Worm (Caenorhabditis elegans) whole organism, late embryonic: ENCODE measurements around the gene F15D4.6.

Source experiments
- F13H6.1 ChIP-seq: sonication (generic microtip); optimal IDR thresholded peaks from 2 replicates; lab custom pipeline; 2016; ENCODE audit warnings: missing genetic modification characterization, missing compliant biosample characterization
- K02D7.2 ChIP-seq: sonication (generic microtip); optimal IDR thresholded peaks from 2 replicates; lab custom pipeline; 2017; ENCODE audit warnings: mild to moderate bottlenecking, missing genetic modification characterization, missing compliant biosample characterization
- T23F11.4 ChIP-seq: fragments of 200-800 bp; sonication (Bioruptor generic); optimal IDR thresholded peaks from 2 replicates; lab custom pipeline; 2018; ENCODE audit warnings: mild to moderate bottlenecking, missing genetic modification characterization, missing compliant biosample characterization
- Y22D7AL.16 ChIP-seq: sonication (generic microtip); optimal IDR thresholded peaks from 2 replicates; lab custom pipeline; 2016; ENCODE audit warnings: missing genetic modification characterization, missing compliant biosample characterization
- ceh-18 ChIP-seq: sonication (generic microtip); optimal IDR thresholded peaks from 2 replicates; lab custom pipeline; 2016; ENCODE audit warnings: missing genetic modification characterization, missing compliant biosample characterization
- ceh-19 ChIP-seq: fragments of 200-800 bp; sonication (Bioruptor generic); optimal IDR thresholded peaks from 2 replicates; lab custom pipeline; 2018; ENCODE audit warnings: mild to moderate bottlenecking, missing genetic modification characterization, missing compliant biosample characterization
- ceh-2 ChIP-seq: sonication (generic microtip); optimal IDR thresholded peaks from 2 replicates; lab custom pipeline; 2016; ENCODE audit warnings: missing genotype, missing genetic modification characterization, missing compliant biosample characterization
- ceh-24 ChIP-seq: sonication (generic microtip); optimal IDR thresholded peaks from 2 replicates; lab custom pipeline; 2016; ENCODE audit warnings: mild to moderate bottlenecking, missing genetic modification characterization, missing compliant biosample characterization
- ceh-31 ChIP-seq: sonication (generic microtip); optimal IDR thresholded peaks from 2 replicates; lab custom pipeline; 2016; ENCODE audit warnings: missing genetic modification characterization, missing compliant biosample characterization
- ceh-34 ChIP-seq: sonication (generic microtip); optimal IDR thresholded peaks from 2 replicates; lab custom pipeline; 2016; ENCODE audit warnings: mild to moderate bottlenecking, missing genetic modification characterization, missing compliant biosample characterization
- ceh-48 ChIP-seq: sonication (generic microtip); optimal IDR thresholded peaks from 2 replicates; lab custom pipeline; 2016; ENCODE audit warnings: missing genetic modification characterization, inconsistent platforms, missing compliant biosample characterization
- ceh-9 ChIP-seq: sonication (generic microtip); optimal IDR thresholded peaks from 2 replicates; lab custom pipeline; 2016; ENCODE audit warnings: mild to moderate bottlenecking, missing genetic modification characterization, inconsistent platforms, missing compliant biosample characterization
- che-1 ChIP-seq: sonication (generic microtip); optimal IDR thresholded peaks from 2 replicates; lab custom pipeline; 2016; ENCODE audit warnings: mild to moderate bottlenecking, missing genetic modification characterization, missing compliant biosample characterization
- dmd-4 ChIP-seq: sonication (generic microtip); optimal IDR thresholded peaks from 2 replicates; lab custom pipeline; 2016; ENCODE audit warnings: borderline replicate concordance, missing genetic modification characterization, missing compliant biosample characterization
- dve-1 ChIP-seq: sonication (generic microtip); optimal IDR thresholded peaks from 2 replicates; lab custom pipeline; 2017; ENCODE audit warnings: antibody characterized with exemption, mild to moderate bottlenecking, missing genetic modification characterization, missing compliant biosample characterization
- elt-2 ChIP-seq: sonication (generic microtip); optimal IDR thresholded peaks from 2 replicates; lab custom pipeline; 2016; ENCODE audit warnings: missing genetic modification reagents, missing genetic modification characterization, missing compliant biosample characterization
- ets-4 ChIP-seq: sonication (generic microtip); optimal IDR thresholded peaks from 2 replicates; lab custom pipeline; 2016; ENCODE audit warnings: missing genetic modification characterization, missing compliant biosample characterization
- eyg-1 ChIP-seq: sonication (generic microtip); optimal IDR thresholded peaks from 2 replicates; lab custom pipeline; 2016; ENCODE audit warnings: missing genotype, missing genetic modification characterization, missing compliant biosample characterization
- fax-1 ChIP-seq: sonication (generic microtip); optimal IDR thresholded peaks from 2 replicates; lab custom pipeline; 2016; ENCODE audit warnings: missing genotype, missing genetic modification characterization, missing compliant biosample characterization
- fkh-6 ChIP-seq: sonication (generic microtip); optimal IDR thresholded peaks from 2 replicates; lab custom pipeline; 2016; ENCODE audit warnings: missing genetic modification characterization, missing compliant biosample characterization
- gmeb-2 ChIP-seq: sonication (generic microtip); optimal IDR thresholded peaks from 2 replicates; lab custom pipeline; 2016; ENCODE audit warnings: missing genetic modification characterization, inconsistent platforms, missing compliant biosample characterization
- hlh-13 ChIP-seq: fragments of 200-800 bp; sonication (Bioruptor generic); optimal IDR thresholded peaks from 2 replicates; lab custom pipeline; 2018; ENCODE audit warnings: mild to moderate bottlenecking, missing genetic modification characterization, missing compliant biosample characterization
- hlh-15 ChIP-seq: sonication (generic microtip); optimal IDR thresholded peaks from 2 replicates; lab custom pipeline; 2016; ENCODE audit warnings: missing genetic modification characterization, missing compliant biosample characterization
- hlh-30 ChIP-seq: sonication (generic microtip); optimal IDR thresholded peaks from 2 replicates; lab custom pipeline; 2017; ENCODE audit warnings: antibody characterized with exemption, missing genetic modification characterization, missing compliant biosample characterization; ENCODE audit not compliant: insufficient read depth
- hlh-6 ChIP-seq: sonication (generic microtip); optimal IDR thresholded peaks from 2 replicates; lab custom pipeline; 2016; ENCODE audit warnings: missing genotype, missing genetic modification characterization, missing compliant biosample characterization
- lin-11 ChIP-seq: fragments of 200-800 bp; sonication (Bioruptor generic); optimal IDR thresholded peaks from 2 replicates; lab custom pipeline; 2018; ENCODE audit warnings: mild to moderate bottlenecking, missing genetic modification characterization, missing compliant biosample characterization
- madf-2 ChIP-seq: sonication (generic microtip); optimal IDR thresholded peaks from 2 replicates; lab custom pipeline; 2017; ENCODE audit warnings: missing genetic modification characterization, missing compliant biosample characterization
- mec-3 ChIP-seq: sonication (generic microtip); optimal IDR thresholded peaks from 2 replicates; lab custom pipeline; 2016; ENCODE audit warnings: borderline replicate concordance, missing genetic modification characterization, missing compliant biosample characterization
- nfya-1 ChIP-seq: sonication (generic microtip); optimal IDR thresholded peaks from 2 replicates; lab custom pipeline; 2017; ENCODE audit warnings: missing genetic modification characterization, mild to moderate bottlenecking, missing compliant biosample characterization, antibody characterized with exemption, moderate library complexity
- nhr-11 ChIP-seq: fragments of 150-350 bp; optimal IDR thresholded peaks from 2 replicates; lab custom pipeline; 2014; ENCODE audit warnings: missing biosample characterization, missing genetic modification characterization
- odd-2 ChIP-seq: sonication (generic microtip); optimal IDR thresholded peaks from 2 replicates; lab custom pipeline; 2017; ENCODE audit warnings: antibody characterized with exemption, mild to moderate bottlenecking, missing genetic modification characterization, missing compliant biosample characterization
- pha-2 ChIP-seq: sonication (generic microtip); optimal IDR thresholded peaks from 2 replicates; lab custom pipeline; 2017; ENCODE audit warnings: mild to moderate bottlenecking, missing genetic modification characterization, missing compliant biosample characterization
- pha-4 ChIP-seq: fragments of 150-350 bp; optimal IDR thresholded peaks from 2 replicates; lab custom pipeline; 2018; ENCODE audit warnings: missing biosample characterization, missing genetic modification reagents, missing genetic modification characterization
- pqm-1 ChIP-seq: sonication (generic microtip); optimal IDR thresholded peaks from 2 replicates; lab custom pipeline; 2016; ENCODE audit warnings: missing genetic modification characterization, missing compliant biosample characterization
- ref-2 ChIP-seq: sonication (generic microtip); optimal IDR thresholded peaks from 2 replicates; lab custom pipeline; 2016; ENCODE audit warnings: missing genetic modification characterization, missing compliant biosample characterization
- rnt-1 ChIP-seq: sonication (generic microtip); optimal IDR thresholded peaks from 2 replicates; lab custom pipeline; 2016; ENCODE audit warnings: missing genetic modification characterization, missing compliant biosample characterization
- syd-9 ChIP-seq: sonication (generic microtip); optimal IDR thresholded peaks from 2 replicates; lab custom pipeline; 2016; ENCODE audit warnings: mild to moderate bottlenecking, missing genetic modification characterization, moderate library complexity, missing compliant biosample characterization
- tbx-2 ChIP-seq: sonication (generic microtip); optimal IDR thresholded peaks from 2 replicates; lab custom pipeline; 2016; ENCODE audit warnings: missing genetic modification characterization, missing compliant biosample characterization
- tbx-7 ChIP-seq: sonication (generic microtip); optimal IDR thresholded peaks from 2 replicates; lab custom pipeline; 2016; ENCODE audit warnings: missing genotype, missing genetic modification characterization, missing compliant biosample characterization
- unc-3 ChIP-seq, 2 experiments: fragments of 200-800 bp in 1 of 2; sonication (Bioruptor generic) in 1 of 2; sonication (generic microtip) in 1 of 2; conservative IDR thresholded peaks in 1 of 2; optimal IDR thresholded peaks in 1 of 2; 2 replicates each; pipeline versions ENCODE4 v1.3.6 to Lab custom; 2016 to 2022; ENCODE audit warnings: missing compliant biosample characterization in 2 of 2, missing genetic modification characterization in 2 of 2, missing genetic modification reagents in 1 of 2
- unc-42 ChIP-seq: sonication (generic microtip); optimal IDR thresholded peaks from 2 replicates; lab custom pipeline; 2016; ENCODE audit warnings: missing genotype, missing genetic modification characterization, missing compliant biosample characterization
- unc-55 ChIP-seq: sonication (generic microtip); optimal IDR thresholded peaks from 2 replicates; lab custom pipeline; 2017; ENCODE audit warnings: missing biosample characterization, missing genetic modification reagents, missing genetic modification characterization
- unc-86 ChIP-seq: sonication (generic microtip); optimal IDR thresholded peaks from 2 replicates; lab custom pipeline; 2016; ENCODE audit warnings: missing genetic modification characterization, missing compliant biosample characterization
- zip-5 ChIP-seq: sonication (generic microtip); optimal IDR thresholded peaks from 2 replicates; lab custom pipeline; 2016; ENCODE audit warnings: missing genetic modification characterization, missing compliant biosample characterization
- ztf-16 ChIP-seq: sonication (generic microtip); optimal IDR thresholded peaks from 2 replicates; lab custom pipeline; 2017; ENCODE audit warnings: missing genetic modification characterization, missing compliant biosample characterization

F15D4.6 gene

ce11 chrII:13289891-13290290 lies 40.9 kb downstream of the F15D4.6 start:
- TF ChIP-seq ceh-2 (tag; lab: Kevin White, UChicago) = no peak
- no peak for TF ChIP-seq ceh-34 (tag; lab: Kevin White, UChicago)

ce11 chrII:13290518-13291286 lies 41.7 kb downstream of the F15D4.6 start:
- TF ChIP-seq che-1 (tag; lab: Kevin White, UChicago) = no peak
- TF ChIP-seq lin-11 (tag; lab: Kevin White, UChicago) = no peak
- TF ChIP-seq eyg-1 (tag; lab: Kevin White, UChicago) = no peak
- TF ChIP-seq F13H6.1 (tag; lab: Kevin White, UChicago) = no peak
- no peak for TF ChIP-seq unc-86 (tag; lab: Kevin White, UChicago)
- TF ChIP-seq ceh-48 = no peak
- no peak for TF ChIP-seq zip-5 (tag; lab: Kevin White, UChicago)
- TF ChIP-seq nfya-1 = no peak

ce11 chrII:13291406-13292124 lies 42.6 kb downstream of the F15D4.6 start:
- TF ChIP-seq ets-4 (tag; lab: Kevin White, UChicago) = peak; percentile 37
- TF ChIP-seq T23F11.4 = peak; percentile 15
- TF ChIP-seq pha-4 (tag; lab: Kevin White, UChicago) = no peak
- TF ChIP-seq ceh-31 = peak; percentile 72
- no peak for TF ChIP-seq odd-2 (tag; lab: Kevin White, UChicago)
- peak; percentile 26 for TF ChIP-seq ceh-2 (tag; lab: Kevin White, UChicago)
- no peak for TF ChIP-seq dmd-4
- peak; percentile 44 for TF ChIP-seq nfya-1
- no peak for TF ChIP-seq syd-9
- peak; percentile 84 for TF ChIP-seq ref-2
- no peak for TF ChIP-seq pqm-1 (tag; lab: Kevin White, UChicago)
- no peak for TF ChIP-seq ceh-24 (tag; lab: Kevin White, UChicago)
- peak; percentile 36 for TF ChIP-seq ztf-16 (tag; lab: Kevin White, UChicago)
- TF ChIP-seq zip-5 (tag; lab: Kevin White, UChicago) = peak; percentile 15
- TF ChIP-seq fkh-6 = no peak
- TF ChIP-seq Y22D7AL.16 (tag; lab: Kevin White, UChicago) = no peak
- TF ChIP-seq madf-2 (tag; lab: Kevin White, UChicago) = no peak
- TF ChIP-seq ceh-9 (tag; lab: Kevin White, UChicago) = no peak
- TF ChIP-seq mec-3 (tag; lab: Kevin White, UChicago) = no peak
- TF ChIP-seq tbx-2 (tag; lab: Kevin White, UChicago) = peak; percentile 81
- TF ChIP-seq unc-55 (GFP tag; lab: Kevin White, UChicago) = peak; percentile 66
- TF ChIP-seq hlh-6 = no peak
- TF ChIP-seq elt-2 (tag; lab: Kevin White, UChicago) = no peak
- no peak for TF ChIP-seq K02D7.2
- TF ChIP-seq ceh-18 (tag; lab: Kevin White, UChicago) = peak; percentile 71
- peak; percentile 48 for TF ChIP-seq dve-1
- TF ChIP-seq ceh-48 = no peak
- TF ChIP-seq unc-3 (GFP tag; conservative IDR thresholded peaks at IDR 0.05; lab: Robert Waterston, UW) = no peak
- no peak for TF ChIP-seq unc-3 (tag; optimal IDR thresholded peaks at IDR 0.05; lab: Kevin White, UChicago)
- TF ChIP-seq fax-1 (tag; lab: Kevin White, UChicago) = no peak
- TF ChIP-seq nhr-11 = no peak
- TF ChIP-seq gmeb-2 (tag; lab: Kevin White, UChicago) = no peak
- peak; percentile 67 for TF ChIP-seq rnt-1 (tag; lab: Kevin White, UChicago)
- peak; percentile 69 for TF ChIP-seq F13H6.1 (tag; lab: Kevin White, UChicago)
- TF ChIP-seq pha-2 (tag; lab: Kevin White, UChicago) = peak; percentile 43
- TF ChIP-seq che-1 (tag; lab: Kevin White, UChicago) = no peak
- no peak for TF ChIP-seq hlh-13 (GFP tag; lab: Kevin White, UChicago)
- TF ChIP-seq unc-42 (tag; lab: Kevin White, UChicago) = no peak
- TF ChIP-seq hlh-15 (tag; lab: Kevin White, UChicago) = no peak
- no peak for TF ChIP-seq lin-11 (tag; lab: Kevin White, UChicago)
- no peak for TF ChIP-seq tbx-7 (tag; lab: Kevin White, UChicago)
- peak; percentile 70 for TF ChIP-seq hlh-30 (tag; lab: Kevin White, UChicago)
- no peak for TF ChIP-seq ceh-19
